Worm (Caenorhabditis elegans): ENCODE results near the gene srg-23.

- no peak for TF ChIP-seq tbx-11 (GFP tag; IDR thresholded peaks at IDR 0.05)
- no peak for TF ChIP-seq sea-1 (GFP tag; conservative IDR thresholded peaks at IDR 0.05)
- TF ChIP-seq F13C5.2 (tag; optimal IDR thresholded peaks at IDR 0.05): no peak
- TF ChIP-seq hmg-4 (GFP tag; optimal IDR thresholded peaks at IDR 0.05): no peak
- no peak for TF ChIP-seq ama-1 (optimal IDR thresholded peaks at IDR 0.05)
- TF ChIP-seq pes-1 (GFP tag; IDR thresholded peaks at IDR 0.05): no peak
- no peak for TF ChIP-seq flt-1 (GFP tag; IDR thresholded peaks at IDR 0.05)
- TF ChIP-seq hnd-1 (tag; optimal IDR thresholded peaks at IDR 0.05): no peak
- TF ChIP-seq tbx-37 (GFP tag; conservative IDR thresholded peaks at IDR 0.05): no peak
- no peak for TF ChIP-seq aly-1 (tag; optimal IDR thresholded peaks at IDR 0.05)
- no peak for TF ChIP-seq hmbx-1 (tag; optimal IDR thresholded peaks at IDR 0.05)
- no peak for TF ChIP-seq ets-7 (tag; optimal IDR thresholded peaks at IDR 0.05)
These were observed 2.6 kb downstream of the srg-23 start, which contains the start of gene srg-22 for ce11 chrII:3093352-3093751.

Data from whole organism, early embryonic.